Fruit fly (Drosophila melanogaster) whole organism, embryonic: ENCODE data around the gene CG34278.

Experiments used
- Bgb ChIP-seq: fragments of 200-800 bp; sonication (Bioruptor generic); IDR thresholded peaks from 2 replicates; pipeline ENCODE4 v1.3.6; 2022; ENCODE audit warnings: missing biosample characterization, missing genetic modification characterization; ENCODE audit not compliant: partially characterized antibody
- CG10321 ChIP-seq: fragments of 200-800 bp; sonication (Bioruptor generic); IDR thresholded peaks from 2 replicates; pipeline ENCODE4 v1.3.6; 2022; ENCODE audit warnings: missing biosample characterization, missing genetic modification characterization
- CG11398 ChIP-seq: fragments of 200-800 bp; sonication (Bioruptor generic); optimal IDR thresholded peaks from 2 replicates; lab custom pipeline; 2016; ENCODE audit warnings: missing biosample characterization, missing genetic modification characterization
- CG11560 ChIP-seq: fragments of 200-800 bp; sonication (Bioruptor generic); IDR thresholded peaks from 3 replicates; pipeline ENCODE4 v1.3.6; 2022; ENCODE audit warnings: missing biosample characterization, missing genetic modification characterization
- CG13123 ChIP-seq: fragments of 200-800 bp; sonication (Bioruptor generic); optimal IDR thresholded peaks from 2 replicates; lab custom pipeline; 2016; ENCODE audit warnings: missing biosample characterization, missing genetic modification characterization
- CG13624 ChIP-seq: fragments of 200-800 bp; sonication (Bioruptor generic); optimal IDR thresholded peaks from 2 replicates; lab custom pipeline; 2016; ENCODE audit warnings: missing biosample characterization, missing genetic modification characterization
- CG13894 ChIP-seq: fragments of 200-800 bp; sonication (Bioruptor generic); optimal IDR thresholded peaks from 3 replicates; lab custom pipeline; 2018; ENCODE audit warnings: missing biosample characterization, mild to moderate bottlenecking, missing genetic modification characterization, moderate library complexity
- CG14667 ChIP-seq: fragments of 200-800 bp; sonication (Bioruptor generic); IDR thresholded peaks from 2 replicates; pipeline ENCODE4 v1.3.6; 2022; ENCODE audit warnings: missing biosample characterization, missing genetic modification characterization
- CG14710 ChIP-seq: fragments of 200-800 bp; sonication (Bioruptor generic); optimal IDR thresholded peaks from 3 replicates; lab custom pipeline; 2019; ENCODE audit warnings: missing biosample characterization, mild to moderate bottlenecking, missing genetic modification characterization, moderate library complexity
- CG14860 ChIP-seq: fragments of 200-800 bp; sonication (Bioruptor generic); IDR thresholded peaks from 3 replicates; pipeline ENCODE4 v1.3.6; 2022; ENCODE audit warnings: missing biosample characterization, missing genetic modification characterization; ENCODE audit not compliant: partially characterized antibody
- CG15011 ChIP-seq: fragments of 200-800 bp; sonication (Bioruptor generic); optimal IDR thresholded peaks from 3 replicates; lab custom pipeline; 2018; ENCODE audit warnings: missing biosample characterization, mild to moderate bottlenecking, missing genetic modification characterization
- CG15514 ChIP-seq: fragments of 200-800 bp; sonication (Bioruptor generic); optimal IDR thresholded peaks from 3 replicates; lab custom pipeline; 2017; ENCODE audit warnings: missing biosample characterization, missing genetic modification characterization, mild to moderate bottlenecking, moderate library complexity, missing genetic modification reagents
- CG1602 ChIP-seq: fragments of 200-800 bp; sonication (Bioruptor generic); optimal IDR thresholded peaks from 3 replicates; lab custom pipeline; 2016; ENCODE audit warnings: missing biosample characterization, missing genetic modification characterization
- CG16815 ChIP-seq: fragments of 200-800 bp; sonication (Bioruptor generic); optimal IDR thresholded peaks from 3 replicates; lab custom pipeline; 2017; ENCODE audit warnings: missing biosample characterization, mild to moderate bottlenecking, missing genetic modification characterization
- CG17186 ChIP-seq: fragments of 200-800 bp; sonication (Bioruptor generic); optimal IDR thresholded peaks from 3 replicates; lab custom pipeline; 2017; ENCODE audit warnings: missing biosample characterization, missing genetic modification reagents, missing genetic modification characterization
- CG17385 ChIP-seq: fragments of 200-800 bp; sonication (Bioruptor generic); optimal IDR thresholded peaks from 3 replicates; lab custom pipeline; 2018; ENCODE audit warnings: missing biosample characterization, mild to moderate bottlenecking, missing genetic modification characterization
- CG2712 ChIP-seq: fragments of 200-800 bp; optimal IDR thresholded peaks from 3 replicates; lab custom pipeline; 2019; ENCODE audit warnings: missing biosample characterization, mild to moderate bottlenecking, missing genetic modification characterization, moderate library complexity
- CG2889 ChIP-seq: fragments of 200-800 bp; sonication (Bioruptor generic); IDR thresholded peaks from 3 replicates; pipeline ENCODE4 v1.3.6; 2022; ENCODE audit warnings: missing biosample characterization, missing genetic modification characterization
- CG31388 ChIP-seq: fragments of 200-800 bp; sonication (Bioruptor generic); optimal IDR thresholded peaks from 2 replicates; lab custom pipeline; 2016; ENCODE audit warnings: missing biosample characterization, missing genetic modification characterization
- CG32767 ChIP-seq: fragments of 200-800 bp; sonication (Bioruptor generic); IDR thresholded peaks from 2 replicates; pipeline ENCODE4 v1.3.6; 2022; ENCODE audit warnings: missing biosample characterization, missing genetic modification characterization
- CG4707 ChIP-seq: fragments of 200-800 bp; sonication (Bioruptor generic); optimal IDR thresholded peaks from 2 replicates; lab custom pipeline; 2018; ENCODE audit warnings: missing biosample characterization, mild to moderate bottlenecking, missing genetic modification characterization, moderate library complexity
- CG8944 ChIP-seq: fragments of 200-800 bp; sonication (Bioruptor generic); optimal IDR thresholded peaks from 3 replicates; lab custom pipeline; 2016; ENCODE audit warnings: missing biosample characterization, missing genetic modification characterization
- Chrac-16 ChIP-seq: fragments of 200-800 bp; sonication (Bioruptor generic); optimal IDR thresholded peaks from 3 replicates; lab custom pipeline; 2016; ENCODE audit warnings: missing biosample characterization, missing genetic modification characterization
- D ChIP-seq, 2 experiments: fragments of 200-800 bp in 1 of 2; fragments of >200 bp in 1 of 2; sonication (Bioruptor generic) in 1 of 2; optimal IDR thresholded peaks; 2 replicates in 1 of 2; 3 replicates in 1 of 2; lab custom pipeline; 2017; ENCODE audit warnings: mild to moderate bottlenecking in 1 of 2, missing biosample characterization in 1 of 2, missing genetic modification characterization in 1 of 2, missing genetic modification reagents in 1 of 2
- Dp ChIP-seq: fragments of 200-800 bp; sonication (Bioruptor generic); optimal IDR thresholded peaks from 2 replicates; lab custom pipeline; 2018; ENCODE audit warnings: missing biosample characterization, mild to moderate bottlenecking, missing genetic modification characterization, moderate library complexity
- Dref ChIP-seq: fragments of 200-800 bp; sonication (Bioruptor generic); IDR thresholded peaks from 2 replicates; pipeline ENCODE4 v1.3.6; 2022; ENCODE audit warnings: missing biosample characterization, missing genetic modification characterization
- Gug ChIP-seq: fragments of 200-800 bp; sonication (Bioruptor generic); IDR thresholded peaks from 4 replicates; pipeline ENCODE4 v1.3.6; 2022; ENCODE audit warnings: missing biosample characterization, missing genetic modification characterization
- Mrtf ChIP-seq: fragments of 200-800 bp; sonication (Bioruptor generic); IDR thresholded peaks from 3 replicates; pipeline ENCODE4 v1.3.6; 2022; ENCODE audit warnings: missing biosample characterization, missing genetic modification characterization
- Opbp ChIP-seq: fragments of 200-800 bp; sonication (Bioruptor generic); IDR thresholded peaks from 3 replicates; pipeline ENCODE4 v1.3.6; 2022; ENCODE audit warnings: missing biosample characterization, missing genetic modification characterization; ENCODE audit not compliant: partially characterized antibody
- Ssrp ChIP-seq: fragments of 200-800 bp; sonication (Bioruptor generic); optimal IDR thresholded peaks from 2 replicates; lab custom pipeline; 2018; ENCODE audit warnings: missing biosample characterization, mild to moderate bottlenecking, missing genetic modification characterization, moderate library complexity
- Xbp1 ChIP-seq: fragments of 200-800 bp; sonication (Bioruptor generic); optimal IDR thresholded peaks from 3 replicates; lab custom pipeline; 2016; ENCODE audit warnings: missing biosample characterization, mild to moderate bottlenecking, missing genetic modification characterization
- ash1 ChIP-seq: fragments of 200-800 bp; sonication (Bioruptor generic); optimal IDR thresholded peaks from 2 replicates; lab custom pipeline; 2018; ENCODE audit warnings: missing biosample characterization, mild to moderate bottlenecking, missing genetic modification characterization
- corto ChIP-seq: fragments of 200-800 bp; sonication (Bioruptor generic); optimal IDR thresholded peaks from 2 replicates; lab custom pipeline; 2016; ENCODE audit warnings: missing biosample characterization, mild to moderate bottlenecking, missing genetic modification characterization, moderate library complexity
- crc ChIP-seq: fragments of 200-800 bp; sonication (Bioruptor generic); optimal IDR thresholded peaks from 2 replicates; lab custom pipeline; 2016; ENCODE audit warnings: missing biosample characterization, missing genetic modification characterization
- da ChIP-seq: fragments of 200-800 bp; sonication (Bioruptor generic); optimal IDR thresholded peaks from 2 replicates; lab custom pipeline; 2016; ENCODE audit warnings: missing biosample characterization, missing genetic modification characterization
- dpn ChIP-seq, 2 experiments: fragments of 200-800 bp; sonication (Bioruptor generic); optimal IDR thresholded peaks; 3 replicates each; lab custom pipeline; 2016; ENCODE audit warnings: missing biosample characterization in 2 of 2, missing genetic modification characterization in 2 of 2
- klu ChIP-seq: fragments of 200-800 bp; sonication (Bioruptor generic); IDR thresholded peaks from 2 replicates; pipeline ENCODE4 v1.3.6; 2022; ENCODE audit warnings: missing biosample characterization, missing genetic modification characterization
- knrl ChIP-seq: fragments of 200-800 bp; sonication (Bioruptor generic); IDR thresholded peaks from 3 replicates; pipeline ENCODE4 v1.3.6; 2022; ENCODE audit warnings: missing biosample characterization, missing genetic modification characterization; ENCODE audit not compliant: partially characterized antibody
- nerfin-1 ChIP-seq: fragments of 200-800 bp; sonication (Bioruptor generic); optimal IDR thresholded peaks from 3 replicates; lab custom pipeline; 2019; ENCODE audit warnings: missing biosample characterization, mild to moderate bottlenecking, missing genetic modification characterization, moderate library complexity
- psq ChIP-seq: fragments of 200-800 bp; sonication (Bioruptor generic); optimal IDR thresholded peaks from 2 replicates; lab custom pipeline; 2017; ENCODE audit warnings: missing biosample characterization, missing genetic modification characterization
- pum ChIP-seq: fragments of 200-800 bp; sonication (Bioruptor generic); optimal IDR thresholded peaks from 2 replicates; lab custom pipeline; 2016; ENCODE audit warnings: missing biosample characterization, missing genetic modification characterization
- ro ChIP-seq: fragments of 200-800 bp; sonication (Bioruptor generic); IDR thresholded peaks from 2 replicates; pipeline ENCODE4 v1.3.6; 2022; ENCODE audit warnings: missing biosample characterization, missing genetic modification characterization
- slou ChIP-seq: fragments of 200-800 bp; sonication (Bioruptor generic); optimal IDR thresholded peaks from 3 replicates; lab custom pipeline; 2016; ENCODE audit warnings: missing biosample characterization, missing genetic modification characterization
- sr ChIP-seq: fragments of 200-800 bp; sonication (Bioruptor generic); IDR thresholded peaks from 3 replicates; pipeline ENCODE4 v1.3.6; 2022; ENCODE audit warnings: missing biosample characterization, missing genetic modification characterization
- ttk ChIP-seq: fragments of 200-800 bp; sonication (Bioruptor generic); IDR thresholded peaks from 2 replicates; pipeline ENCODE4 v2.1.2; 2022; ENCODE audit warnings: missing biosample characterization, missing genetic modification characterization
- unpg ChIP-seq: fragments of 200-800 bp; sonication (Bioruptor generic); optimal IDR thresholded peaks from 3 replicates; lab custom pipeline; 2018; ENCODE audit warnings: missing biosample characterization, mild to moderate bottlenecking, missing genetic modification characterization, moderate library complexity
- usp ChIP-seq: fragments of >200 bp; optimal IDR thresholded peaks from 2 replicates; lab custom pipeline; 2017; ENCODE audit warnings: missing biosample characterization, missing genetic modification characterization
- vfl ChIP-seq: fragments of 200-800 bp; sonication (Bioruptor generic); optimal IDR thresholded peaks from 2 replicates; lab custom pipeline; 2016; ENCODE audit warnings: missing biosample characterization, missing genetic modification characterization
- wdn ChIP-seq: fragments of 200-800 bp; sonication (Bioruptor generic); IDR thresholded peaks from 2 replicates; pipeline ENCODE4 v1.3.6; 2022; ENCODE audit warnings: missing biosample characterization, missing genetic modification characterization
- z ChIP-seq: fragments of 200-800 bp; sonication (Bioruptor generic); IDR thresholded peaks from 3 replicates; pipeline ENCODE4 v1.3.6; 2022; ENCODE audit warnings: missing biosample characterization, missing genetic modification characterization
- zf30C ChIP-seq: fragments of 200-800 bp; sonication (Bioruptor generic); optimal IDR thresholded peaks from 3 replicates; lab custom pipeline; 2018; ENCODE audit warnings: missing biosample characterization, mild to moderate bottlenecking, missing genetic modification characterization

The CG34278 gene

DNA sequence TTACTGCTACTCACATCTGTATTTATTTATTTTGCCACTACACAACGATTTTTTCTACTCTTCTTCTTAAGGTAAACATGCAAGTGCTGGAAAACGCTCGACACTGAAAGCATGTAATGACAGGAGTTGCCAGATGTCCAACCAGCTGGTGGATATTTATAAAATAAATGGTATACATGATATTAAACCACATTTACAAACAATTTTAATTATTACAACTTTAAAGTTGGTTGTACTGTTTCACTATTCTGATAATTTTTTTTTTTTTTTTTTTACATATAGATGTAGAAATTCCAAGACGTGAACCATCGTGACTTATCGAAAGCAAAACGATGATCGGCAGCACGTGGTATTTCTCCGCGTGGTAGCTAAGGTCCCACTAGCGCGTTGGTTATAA, 40.4 kb upstream of the CG34278 start, which contains the start of the genes Keap1 and kuk (continued):
- TF ChIP-seq CG1602 (GFP tag; lab: Kevin White, UChicago) (peak; percentile 59), Dp (GFP tag; lab: Kevin White, UChicago) (peak; percentile 71), CG17385 (peak; percentile 99), ash1 (GFP tag; lab: Kevin White, UChicago) (no peak), Mrtf (no peak), CG16815 (peak; percentile 16), CG10321 (no peak), knrl (GFP tag; lab: Robert Waterston, UW) (peak; percentile 93), CG32767 (GFP tag; lab: Robert Waterston, UW) (no peak), CG13123 (GFP tag; lab: Kevin White, UChicago) (peak; percentile 66), Dref (peak; percentile 62), sr (GFP tag; lab: Robert Waterston, UW) (no peak), nerfin-1 (tag; lab: Kevin White, UChicago) (no peak), Gug (GFP tag; lab: Robert Waterston, UW) (no peak; the same call in 2 of the 4 replicates), Chrac-16 (GFP tag; lab: Kevin White, UChicago) (peak; percentile 55), slou (peak; percentile 74), dpn (GFP tag; optimal IDR thresholded peaks at IDR 0.05; lab: Kevin White, UChicago) (peak; percentile 65 to 71), CG4707 (GFP tag; lab: Kevin White, UChicago) (no peak), crc (GFP tag; lab: Kevin White, UChicago) (no peak), psq (GFP tag; lab: Kevin White, UChicago) (peak; percentile 27), Bgb (GFP tag; lab: Robert Waterston, UW) (peak; percentile 88), ttk (no peak), ro (GFP tag; lab: Robert Waterston, UW) (no peak), z (GFP tag; lab: Robert Waterston, UW) (no peak), CG2712 (tag; lab: Kevin White, UChicago) (peak; percentile 62), usp (no peak), CG17186 (no peak), CG13624 (GFP tag; lab: Kevin White, UChicago) (peak; percentile 47), CG15514 (GFP tag; lab: Kevin White, UChicago) (peak; percentile 74), D (optimal IDR thresholded peaks at IDR 0.05; lab: Kevin White, UChicago) (no peak), D (GFP tag; optimal IDR thresholded peaks at IDR 0.05; lab: Kevin White, UChicago) (no peak), CG11398 (no peak), klu (GFP tag; lab: Robert Waterston, UW) (no peak), unpg (GFP tag; lab: Kevin White, UChicago) (peak; percentile 26), zf30C (no peak), CG13894 (peak; percentile 17), CG14667 (no peak), CG11560 (tag; lab: Robert Waterston, UW) (peak; percentile 13; the same call in 1 of the 3 replicates), pum (peak; percentile 63), Opbp (GFP tag; lab: Robert Waterston, UW) (peak; percentile 71), CG14860 (GFP tag; lab: Robert Waterston, UW) (peak; percentile 68), CG8944 (GFP tag; lab: Kevin White, UChicago) (peak; percentile 11), CG15011 (GFP tag; lab: Kevin White, UChicago) (no peak), CG14710 (tag; lab: Kevin White, UChicago) (peak; percentile 82), wdn (no peak), corto (GFP tag; lab: Kevin White, UChicago) (no peak), Xbp1 (peak; percentile 71), da (GFP tag; lab: Kevin White, UChicago) (peak; percentile 3), CG2889 (GFP tag; lab: Robert Waterston, UW) (0 out of 3 replicates have a peak, but pooled peaks have one; percentile 4), vfl (peak; percentile 24), Ssrp (tag; lab: Kevin White, UChicago) (no peak), CG31388 (no peak)
